Worm (Caenorhabditis elegans): ENCODE measurements around the gene fbxa-72.

DNA sequence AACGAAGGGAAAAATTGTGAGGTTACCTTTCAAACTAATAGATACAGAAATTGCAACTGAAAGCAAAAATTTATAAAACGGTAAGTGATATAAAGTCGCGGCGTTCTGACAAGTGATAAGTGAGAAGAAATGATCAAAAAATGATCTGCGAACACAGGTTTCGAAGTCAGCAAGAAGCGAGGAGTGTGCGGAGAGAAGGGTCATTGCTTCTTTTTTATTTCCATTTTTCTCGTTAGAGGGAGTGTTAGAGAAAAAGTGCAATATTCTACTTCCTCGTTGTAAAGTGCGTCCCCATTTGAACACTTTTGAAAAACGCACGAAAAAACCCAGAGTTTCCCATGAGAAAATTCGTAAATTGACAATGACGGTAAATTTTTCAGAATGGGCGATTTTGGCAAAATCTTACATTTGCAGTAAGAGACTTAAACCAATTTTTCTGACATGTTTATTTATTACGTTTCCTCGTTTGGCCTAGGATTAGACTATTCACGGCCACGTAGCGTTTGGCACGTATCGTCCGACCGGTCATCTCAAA, at the start of gene fbxa-72, which contains the start of gene srx-21:
- no peak for TF ChIP-seq ceh-82 (tag; optimal IDR thresholded peaks at IDR 0.05)
- TF ChIP-seq rnt-1 (tag; optimal IDR thresholded peaks at IDR 0.05): no peak
- peak; percentile 50 for TF ChIP-seq blmp-1 (tag; optimal IDR thresholded peaks at IDR 0.05)
- TF ChIP-seq ama-1 (optimal IDR thresholded peaks at IDR 0.05): no peak

Measured in whole organism, L1 larva.